Worm (Caenorhabditis elegans): ENCODE results near the gene ssp-35.

ssp-35 gene

ce11 chrV:12233425-12233824, 30.2 kb downstream of the ssp-35 start (continued):
- TF ChIP-seq nfya-1 (tag; optimal IDR thresholded peaks at IDR 0.05; ENCODE audit: borderline replicate concordance, insufficient read depth) = no peak
- no peak for TF ChIP-seq unc-130 (GFP tag; optimal IDR thresholded peaks at IDR 0.05)
